Fruit fly (Drosophila melanogaster) whole organism, adult: ENCODE data around the gene Aldh.
A peak's percentile ranks its signal among the peaks of the same experiment; 100 is the strongest.

Source experiments
- CG11617 ChIP-seq: fragments of 200-800 bp; sonication (Bioruptor generic); optimal IDR thresholded peaks from 2 replicates; lab custom pipeline; 2017; ENCODE audit warnings: mild to moderate bottlenecking, missing biosample characterization, missing genetic modification reagents, missing genetic modification characterization
- CG12768 ChIP-seq: fragments of 200-800 bp; sonication (Bioruptor generic); optimal IDR thresholded peaks from 2 replicates; lab custom pipeline; 2017; ENCODE audit warnings: missing biosample characterization, missing genetic modification characterization, mild to moderate bottlenecking, moderate library complexity, missing genetic modification reagents
- CG14711 ChIP-seq: fragments of 200-800 bp; sonication (Bioruptor generic); optimal IDR thresholded peaks from 2 replicates; lab custom pipeline; 2018; ENCODE audit warnings: missing biosample characterization, mild to moderate bottlenecking, missing genetic modification characterization, moderate library complexity
- CG1620 ChIP-seq: fragments of 200-800 bp; sonication (Bioruptor generic); optimal IDR thresholded peaks from 2 replicates; lab custom pipeline; 2016; ENCODE audit warnings: missing biosample characterization, missing genetic modification characterization
- CG33017 ChIP-seq: fragments of 200-800 bp; sonication (Bioruptor generic); optimal IDR thresholded peaks from 2 replicates; lab custom pipeline; 2018; ENCODE audit warnings: missing biosample characterization, mild to moderate bottlenecking, missing genetic modification characterization, moderate library complexity
- CG5204 ChIP-seq: fragments of 200-800 bp; sonication (Bioruptor generic); optimal IDR thresholded peaks from 2 replicates; lab custom pipeline; 2016; ENCODE audit warnings: missing biosample characterization, missing genetic modification characterization
- CG7045 ChIP-seq: fragments of 200-800 bp; sonication (Bioruptor generic); optimal IDR thresholded peaks from 2 replicates; lab custom pipeline; 2017; ENCODE audit warnings: missing biosample characterization, mild to moderate bottlenecking, missing genetic modification characterization
- CG7101 ChIP-seq: fragments of 200-800 bp; sonication (Bioruptor generic); optimal IDR thresholded peaks from 2 replicates; lab custom pipeline; 2018; ENCODE audit warnings: missing biosample characterization, mild to moderate bottlenecking, missing genetic modification characterization, moderate library complexity
- Clk ChIP-seq: fragments of 200-800 bp; sonication (Bioruptor generic); optimal IDR thresholded peaks from 2 replicates; lab custom pipeline; 2017; ENCODE audit warnings: missing biosample characterization, missing genetic modification characterization
- Crg-1 ChIP-seq: fragments of 200-800 bp; sonication (Bioruptor generic); optimal IDR thresholded peaks from 2 replicates; lab custom pipeline; 2016; ENCODE audit warnings: missing biosample characterization, missing genetic modification characterization
- Hr96 ChIP-seq: fragments of 200-800 bp; sonication (Bioruptor generic); optimal IDR thresholded peaks from 2 replicates; lab custom pipeline; 2016; ENCODE audit warnings: missing biosample characterization, missing genetic modification characterization
- Mnt ChIP-seq: fragments of 200-800 bp; sonication (Bioruptor generic); optimal IDR thresholded peaks from 2 replicates; lab custom pipeline; 2016; ENCODE audit warnings: missing biosample characterization, mild to moderate bottlenecking, missing genetic modification characterization
- bab1 ChIP-seq: fragments of 200-800 bp; sonication (Bioruptor generic); optimal IDR thresholded peaks from 3 replicates; lab custom pipeline; 2019; ENCODE audit warnings: missing biosample characterization, mild to moderate bottlenecking, missing genetic modification characterization, moderate library complexity
- cic ChIP-seq: fragments of 200-800 bp; sonication (Bioruptor generic); optimal IDR thresholded peaks from 2 replicates; lab custom pipeline; 2017; ENCODE audit warnings: missing biosample characterization, mild to moderate bottlenecking, missing genetic modification characterization, moderate library complexity
- cnc ChIP-seq, 2 experiments: fragments of >200 bp; optimal IDR thresholded peaks; 2 replicates each; lab custom pipeline; 2017
- kay ChIP-seq: fragments of 200-800 bp; sonication (Bioruptor generic); peaks from one replicate; lab custom pipeline; 2016; ENCODE audit warnings: missing biosample characterization, missing genetic modification characterization, borderline replicate concordance
- ovo ChIP-seq: fragments of 200-800 bp; sonication (Bioruptor generic); optimal IDR thresholded peaks from 2 replicates; lab custom pipeline; 2016; ENCODE audit warnings: missing biosample characterization, missing genetic modification characterization
- pad ChIP-seq: fragments of 200-800 bp; sonication (Bioruptor generic); optimal IDR thresholded peaks from 3 replicates; lab custom pipeline; 2017; ENCODE audit warnings: missing biosample characterization, missing genetic modification characterization, mild to moderate bottlenecking, moderate library complexity, missing genetic modification reagents
- tj ChIP-seq: fragments of 200-800 bp; sonication (Bioruptor generic); optimal IDR thresholded peaks from 3 replicates; lab custom pipeline; 2017; ENCODE audit warnings: missing biosample characterization, mild to moderate bottlenecking, missing genetic modification characterization, moderate library complexity
- toe ChIP-seq: fragments of 200-800 bp; sonication (Bioruptor generic); optimal IDR thresholded peaks from 2 replicates; lab custom pipeline; 2016; ENCODE audit warnings: missing biosample characterization, missing genetic modification characterization

Gene Aldh

DNA sequence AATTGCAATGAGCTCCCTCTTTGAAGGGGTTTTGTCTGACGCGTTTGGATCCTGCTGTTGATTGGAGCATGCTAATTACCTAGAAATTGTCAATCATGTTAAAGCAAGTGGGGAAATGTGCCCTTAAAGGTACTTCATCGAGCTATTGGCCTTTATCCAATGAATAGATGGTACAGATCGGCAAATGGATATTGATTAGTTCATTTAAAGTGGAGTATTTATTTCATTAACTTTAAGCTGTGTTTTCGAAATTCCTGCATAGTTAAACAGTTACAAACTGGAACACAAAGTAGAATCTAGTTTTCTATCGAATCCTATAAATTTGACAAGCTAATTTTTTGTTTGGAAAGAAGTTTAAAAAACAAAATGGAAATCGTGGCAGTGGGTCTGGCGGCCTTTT lies 19.8 kb upstream of the Aldh start, which contains the start of gene CG34181:
CG34181 (plus strand) TSS at position 301 of the 400 bp plus-strand sequence.
- TF ChIP-seq Mnt (GFP tag; lab: Kevin White, UChicago) (no peak), bab1 (GFP tag; lab: Kevin White, UChicago) (no peak), CG5204 (GFP tag; lab: Kevin White, UChicago) (no peak), CG33017 (tag; lab: Kevin White, UChicago) (no peak), toe (GFP tag; lab: Kevin White, UChicago) (no peak), ovo (no peak), cic (GFP tag; lab: Kevin White, UChicago) (no peak), Clk (no peak), cnc (optimal IDR thresholded peaks at IDR 0.05; lab: Kevin White, UChicago) (no peak)

- TF ChIP-seq CG7101 (no peak), CG12768 (no peak), Mnt (GFP tag; lab: Kevin White, UChicago) (no peak), CG14711 (tag; lab: Kevin White, UChicago) (no peak), toe (GFP tag; lab: Kevin White, UChicago) (no peak), Clk (no peak), cic (GFP tag; lab: Kevin White, UChicago) (no peak)
Observed at dm6 chr2L:9369724-9370123, 17.5 kb upstream of the Aldh start.

DNA sequence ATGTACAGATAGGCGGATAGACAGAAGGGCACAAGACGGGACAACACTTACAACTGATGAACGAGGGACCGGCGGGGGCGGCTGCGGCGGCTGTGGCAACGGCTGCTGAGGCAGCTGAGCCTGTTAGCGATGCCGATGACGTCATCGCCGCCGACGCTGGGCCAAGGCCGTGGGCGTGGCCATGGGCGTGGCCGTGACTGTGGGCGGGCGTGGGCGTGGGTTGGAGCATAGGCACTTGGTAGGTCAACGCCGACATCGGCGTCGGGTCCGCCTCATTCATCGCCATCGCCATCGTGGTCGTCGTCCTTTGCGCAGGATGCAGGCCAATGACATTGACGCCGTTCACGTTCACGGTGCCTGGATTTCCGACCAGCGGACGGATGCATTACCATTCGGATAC lies 9.4 kb upstream of the Aldh start:
- no peak for TF ChIP-seq CG12768
- no peak for TF ChIP-seq ovo
- no peak for TF ChIP-seq CG11617 (GFP tag; lab: Kevin White, UChicago)
- no peak for TF ChIP-seq tj
- TF ChIP-seq CG7101: no peak
- no peak for TF ChIP-seq CG14711 (tag; lab: Kevin White, UChicago)
- no peak for TF ChIP-seq CG5204 (GFP tag; lab: Kevin White, UChicago)
- TF ChIP-seq toe (GFP tag; lab: Kevin White, UChicago): no peak
- TF ChIP-seq Hr96 (GFP tag; lab: Kevin White, UChicago): no peak
- TF ChIP-seq CG1620 (GFP tag; lab: Kevin White, UChicago): no peak
- no peak for TF ChIP-seq cnc (optimal IDR thresholded peaks at IDR 0.05; lab: Kevin White, UChicago)
- TF ChIP-seq CG7045 (GFP tag; lab: Kevin White, UChicago): no peak
- TF ChIP-seq Clk: no peak
- TF ChIP-seq CG33017 (tag; lab: Kevin White, UChicago): no peak
- TF ChIP-seq pad (GFP tag; lab: Kevin White, UChicago): no peak
- no peak for TF ChIP-seq kay (GFP tag; lab: Kevin White, UChicago)
- TF ChIP-seq Mnt (GFP tag; lab: Kevin White, UChicago): no peak

dm6 chr2L:9386270-9386669 lies 919 bp upstream of the Aldh start:
- TF ChIP-seq Mnt (GFP tag; lab: Kevin White, UChicago): no peak
- TF ChIP-seq CG14711 (tag; lab: Kevin White, UChicago): no peak
- TF ChIP-seq pad (GFP tag; lab: Kevin White, UChicago): peak; percentile 98
- peak; percentile 20 for TF ChIP-seq kay (GFP tag; lab: Kevin White, UChicago)
- no peak for TF ChIP-seq ovo

- TF ChIP-seq Clk (peak; percentile 61), CG7101 (peak; percentile 81), CG1620 (GFP tag; lab: Kevin White, UChicago) (peak; percentile 33), toe (GFP tag; lab: Kevin White, UChicago) (no peak), CG5204 (GFP tag; lab: Kevin White, UChicago) (peak; percentile 14), tj (peak; percentile 85), bab1 (GFP tag; lab: Kevin White, UChicago) (peak; percentile 78), ovo (no peak), CG11617 (GFP tag; lab: Kevin White, UChicago) (peak; percentile 63), pad (GFP tag; lab: Kevin White, UChicago) (peak; percentile 78), CG33017 (tag; lab: Kevin White, UChicago) (peak; percentile 88), CG14711 (tag; lab: Kevin White, UChicago) (peak; percentile 84), kay (GFP tag; lab: Kevin White, UChicago) (no peak), Hr96 (GFP tag; lab: Kevin White, UChicago) (no peak), cnc (optimal IDR thresholded peaks at IDR 0.05; lab: Kevin White, UChicago) (no peak), CG7045 (GFP tag; lab: Kevin White, UChicago) (peak; percentile 63), Crg-1 (peak; percentile 56), cic (GFP tag; lab: Kevin White, UChicago) (peak; percentile 10), Mnt (GFP tag; lab: Kevin White, UChicago) (peak; percentile 44), CG12768 (peak; percentile 73)
Observed at dm6 chr2L:9388013-9388605, 920 bp downstream of the Aldh start.

dm6 chr2L:9388924-9389765 lies 2.0 kb downstream of the Aldh start:
- TF ChIP-seq CG12768 (no peak), cic (GFP tag; lab: Kevin White, UChicago) (peak; percentile 84), pad (GFP tag; lab: Kevin White, UChicago) (no peak), Crg-1 (no peak), Hr96 (GFP tag; lab: Kevin White, UChicago) (no peak), CG7045 (GFP tag; lab: Kevin White, UChicago) (no peak), ovo (no peak), bab1 (GFP tag; lab: Kevin White, UChicago) (no peak), tj (peak; percentile 55), CG5204 (GFP tag; lab: Kevin White, UChicago) (no peak), CG14711 (tag; lab: Kevin White, UChicago) (no peak), CG11617 (GFP tag; lab: Kevin White, UChicago) (no peak), kay (GFP tag; lab: Kevin White, UChicago) (peak; percentile 58), CG1620 (GFP tag; lab: Kevin White, UChicago) (no peak), toe (GFP tag; lab: Kevin White, UChicago) (no peak), CG33017 (tag; lab: Kevin White, UChicago) (no peak), Mnt (GFP tag; lab: Kevin White, UChicago) (peak; percentile 76), cnc (optimal IDR thresholded peaks at IDR 0.05; lab: Kevin White, UChicago) (no peak), CG7101 (no peak), Clk (no peak)
